Fruit fly (Drosophila melanogaster): ENCODE measurements around the gene Ufl1.

The Ufl1 gene

DNA sequence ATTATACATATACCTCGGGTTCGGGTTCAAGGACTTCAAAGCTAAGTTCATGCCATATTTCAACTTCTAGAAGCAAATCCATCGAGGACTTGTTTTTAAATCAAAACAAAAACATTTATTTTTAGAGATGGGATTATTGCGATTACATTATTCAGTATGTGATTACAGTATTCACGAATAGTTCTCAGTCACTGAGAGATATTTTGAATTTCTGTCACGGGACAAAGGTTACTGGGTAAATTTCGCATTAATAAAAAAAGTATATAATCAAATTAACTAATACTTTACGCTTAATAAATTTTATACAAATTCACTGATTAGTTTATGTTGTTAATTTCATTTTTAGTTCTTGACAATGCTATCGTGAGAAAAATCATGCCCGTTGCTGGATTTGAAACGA lies 19.3 kb upstream of the Ufl1 start:
- no peak for TF ChIP-seq CG7368 (GFP tag; optimal IDR thresholded peaks at IDR 0.05)
- TF ChIP-seq cyc (GFP tag; optimal IDR thresholded peaks at IDR 0.05), result no peak
- TF ChIP-seq ss (GFP tag; optimal IDR thresholded peaks at IDR 0.05), result peak in 1 of 2 experiments; percentile 39
- no peak for TF ChIP-seq CG9139 (GFP tag; optimal IDR thresholded peaks at IDR 0.05)
- TF ChIP-seq CG8632 (GFP tag; optimal IDR thresholded peaks at IDR 0.05), result peak; percentile 2
- no peak for TF ChIP-seq CG34406 (GFP tag; optimal IDR thresholded peaks at IDR 0.05)
- TF ChIP-seq Sox14 (GFP tag; optimal IDR thresholded peaks at IDR 0.05), result no peak
- TF ChIP-seq Smox (GFP tag; optimal IDR thresholded peaks at IDR 0.05), result no peak
- peak; percentile 42 for TF ChIP-seq CG3032 (tag; optimal IDR thresholded peaks at IDR 0.05)
- no peak for TF ChIP-seq svp (GFP tag)
- TF ChIP-seq CG6808 (GFP tag; optimal IDR thresholded peaks at IDR 0.05), result no peak
- TF ChIP-seq dac (GFP tag; optimal IDR thresholded peaks at IDR 0.05), result no peak
- TF ChIP-seq CG8119 (GFP tag; IDR thresholded peaks at IDR 0.05), result no peak
- TF ChIP-seq acj6 (GFP tag; optimal IDR thresholded peaks at IDR 0.05), result no peak
- TF ChIP-seq Blimp-1 (GFP tag; optimal IDR thresholded peaks at IDR 0.05), result no peak
- TF ChIP-seq Lpt (GFP tag; optimal IDR thresholded peaks at IDR 0.05), result no peak
- no peak for TF ChIP-seq CG1621 (tag; optimal IDR thresholded peaks at IDR 0.05)
- no peak for TF ChIP-seq Met (GFP tag; optimal IDR thresholded peaks at IDR 0.05)
- peak; percentile 45 for TF ChIP-seq esn (GFP tag; optimal IDR thresholded peaks at IDR 0.05)
- TF ChIP-seq net (GFP tag; optimal IDR thresholded peaks at IDR 0.05), result no peak
- TF ChIP-seq CG3919 (GFP tag; optimal IDR thresholded peaks at IDR 0.05), result peak; percentile 43
- TF ChIP-seq Eip93F (GFP tag; optimal IDR thresholded peaks at IDR 0.05), result no peak
- no peak for TF ChIP-seq Hr39 (GFP tag; optimal IDR thresholded peaks at IDR 0.05)
- TF ChIP-seq achi (GFP tag; optimal IDR thresholded peaks at IDR 0.05), result no peak
- TF ChIP-seq Eip78C (GFP tag), result peak; percentile 81
- TF ChIP-seq CG11294 (GFP tag; IDR thresholded peaks at IDR 0.05), result no peak
- TF ChIP-seq CG15336 (GFP tag; IDR thresholded peaks at IDR 0.05), result peak; percentile 14; the same call in 1 of the 2 replicates
- TF ChIP-seq Gug (GFP tag; IDR thresholded peaks at IDR 0.05), result no peak
- TF ChIP-seq CG4318 (GFP tag; optimal IDR thresholded peaks at IDR 0.05), result no peak
- no peak; the same call in 2 of the 3 replicates for TF ChIP-seq eg (GFP tag; IDR thresholded peaks at IDR 0.05)
- TF ChIP-seq lz (GFP tag; optimal IDR thresholded peaks at IDR 0.05), result peak; percentile 8
- TF ChIP-seq CG6854 (GFP tag; optimal IDR thresholded peaks at IDR 0.05), result no peak
- TF ChIP-seq Sox102F (GFP tag; optimal IDR thresholded peaks at IDR 0.05), result no peak
- TF ChIP-seq CG10631 (GFP tag; optimal IDR thresholded peaks at IDR 0.05), result no peak
- no peak for TF ChIP-seq spab (GFP tag; optimal IDR thresholded peaks at IDR 0.05)
- TF ChIP-seq CG31627 (GFP tag; optimal IDR thresholded peaks at IDR 0.05), result peak; percentile 59
- TF ChIP-seq fd85E (GFP tag; optimal IDR thresholded peaks at IDR 0.05), result no peak
- TF ChIP-seq CG6792 (GFP tag; optimal IDR thresholded peaks at IDR 0.05), result peak; percentile 7
- no peak for TF ChIP-seq topi (GFP tag; optimal IDR thresholded peaks at IDR 0.05)
- TF ChIP-seq CG11902 (GFP tag; optimal IDR thresholded peaks at IDR 0.05), result no peak
- no peak for TF ChIP-seq fd59A (GFP tag; optimal IDR thresholded peaks at IDR 0.05)

DNA sequence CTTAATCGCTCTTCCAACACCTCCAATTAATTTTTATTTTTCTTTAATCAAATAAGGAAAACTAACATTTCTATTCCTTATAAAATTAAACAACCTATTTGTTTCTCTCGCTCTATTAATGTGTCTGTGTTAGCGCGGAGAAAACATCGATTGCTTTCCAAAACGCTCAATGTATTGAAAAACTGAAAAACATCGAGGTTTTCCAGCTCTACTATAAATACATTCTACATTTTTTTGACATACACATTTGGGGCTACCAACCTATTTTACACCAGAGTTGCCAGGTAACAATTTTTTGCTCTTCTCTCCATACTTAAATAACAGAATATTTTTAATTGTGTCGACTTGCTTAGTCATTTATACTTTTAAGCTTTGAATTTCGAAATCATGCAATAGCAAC lies 17.7 kb upstream of the Ufl1 start:
- TF ChIP-seq Eip78C (GFP tag), result peak; percentile 58
- TF ChIP-seq CG10669 (GFP tag; optimal IDR thresholded peaks at IDR 0.05), result no peak

All from whole organism, prepupa.